Fruit fly (Drosophila melanogaster) Kc167 (cell line): ENCODE results near the gene CG8765.

Experiments used
- Myc ChIP-seq: fragments of >200 bp; optimal IDR thresholded peaks from 2 replicates; lab custom pipeline; 2017; ENCODE audit warnings: missing external identifiers
- Sin3A ChIP-seq: fragments of >200 bp; optimal IDR thresholded peaks from 2 replicates; lab custom pipeline; 2018; ENCODE audit warnings: missing external identifiers
- h ChIP-seq: fragments of >200 bp; optimal IDR thresholded peaks from 3 replicates; lab custom pipeline; 2018; ENCODE audit warnings: missing external identifiers
- insv ChIP-seq: fragments of >200 bp; optimal IDR thresholded peaks from 3 replicates; lab custom pipeline; 2018; ENCODE audit warnings: missing external identifiers
- psq ChIP-seq: fragments of >200 bp; optimal IDR thresholded peaks from 2 replicates; lab custom pipeline; 2017; ENCODE audit warnings: missing external identifiers
- ttk ChIP-seq: sonication (Bioruptor generic); optimal IDR thresholded peaks from 2 replicates; lab custom pipeline; 2017; ENCODE audit warnings: missing external identifiers

Gene CG8765

DNA sequence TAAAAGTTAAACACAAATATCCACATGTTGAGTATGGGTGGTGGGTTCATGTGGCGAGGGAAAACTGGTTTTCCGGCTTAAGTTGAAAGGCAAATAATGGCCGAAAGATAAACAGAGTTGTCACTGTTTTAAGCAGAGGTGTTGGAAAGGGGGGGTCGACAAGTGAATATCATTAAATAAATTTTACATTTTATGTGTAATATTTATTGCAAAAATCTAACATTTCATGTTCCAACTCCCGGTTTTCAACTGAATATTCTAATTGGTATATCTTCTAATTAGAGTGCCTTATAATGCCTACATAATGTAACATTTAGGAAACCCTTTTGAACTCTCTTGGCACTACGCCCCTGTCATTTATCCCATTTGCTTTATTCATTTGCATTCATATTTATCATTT, 31.2 kb downstream of the CG8765 start:
- TF ChIP-seq psq (lab: Kevin White, UChicago), result no peak
- TF ChIP-seq insv, result no peak
- TF ChIP-seq ttk (lab: Kevin White, UChicago), result no peak
- TF ChIP-seq h (lab: Kevin White, UChicago), result no peak
- no peak for TF ChIP-seq Myc (lab: Kevin White, UChicago)
- TF ChIP-seq Sin3A (lab: Kevin White, UChicago), result no peak

DNA sequence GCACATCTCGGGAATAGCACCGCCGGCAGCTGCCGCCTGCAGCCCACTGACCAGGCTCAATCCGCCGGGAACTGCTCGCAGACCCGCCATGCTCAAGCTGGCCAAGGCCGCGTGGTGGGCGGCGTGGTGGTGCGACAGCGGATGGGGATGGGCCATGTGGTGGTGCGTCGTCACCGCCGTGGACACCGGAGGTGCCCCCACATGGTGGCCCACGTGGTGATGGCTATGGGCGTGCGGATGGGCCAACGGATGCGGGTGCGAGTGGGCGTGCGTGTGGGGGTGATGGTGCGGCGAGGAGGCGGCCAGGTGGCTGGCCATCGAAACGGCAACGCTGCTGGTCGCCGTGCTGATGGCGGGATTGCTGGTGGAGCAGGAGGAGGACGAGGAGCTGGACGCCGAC, 33.7 kb downstream of the CG8765 start:
- TF ChIP-seq Sin3A (lab: Kevin White, UChicago), result no peak
- no peak for TF ChIP-seq psq (lab: Kevin White, UChicago)

DNA sequence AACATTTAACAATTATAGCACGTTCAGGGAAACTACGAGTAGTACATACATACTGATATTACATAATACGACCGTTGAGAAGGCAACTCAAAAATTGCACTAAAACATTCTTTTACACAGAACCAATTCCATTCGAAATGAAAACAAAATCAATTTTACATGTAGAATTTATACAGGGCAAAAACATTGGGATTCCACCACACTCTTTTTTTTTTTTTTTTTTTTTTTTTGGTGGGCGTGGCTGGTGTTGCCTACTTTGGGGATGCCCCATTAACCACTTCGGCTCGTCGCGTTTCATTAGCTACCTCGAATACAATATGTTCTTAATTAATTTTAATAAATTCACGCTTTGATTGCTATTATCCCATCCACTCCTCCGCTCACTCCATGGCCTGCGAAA, 36.6 kb downstream of the CG8765 start:
- TF ChIP-seq psq (lab: Kevin White, UChicago) (no peak), h (lab: Kevin White, UChicago) (no peak), ttk (lab: Kevin White, UChicago) (no peak), Myc (lab: Kevin White, UChicago) (no peak), Sin3A (lab: Kevin White, UChicago) (no peak), insv (no peak)

- TF ChIP-seq h (lab: Kevin White, UChicago) (no peak), Sin3A (lab: Kevin White, UChicago) (no peak), psq (lab: Kevin White, UChicago) (no peak), insv (no peak), ttk (lab: Kevin White, UChicago) (no peak), Myc (lab: Kevin White, UChicago) (no peak)
Observed at dm6 chr3L:19650121-19650520, 37.0 kb downstream of the CG8765 start.

- TF ChIP-seq Sin3A (lab: Kevin White, UChicago) (no peak), h (lab: Kevin White, UChicago) (no peak), insv (no peak), ttk (lab: Kevin White, UChicago) (no peak), psq (lab: Kevin White, UChicago) (no peak)
Observed at dm6 chr3L:19649374-19649948, 37.7 kb downstream of the CG8765 start, which contains the start of gene Oat. TSS of gene Oat (minus strand) at chr3L:19649851.

DNA sequence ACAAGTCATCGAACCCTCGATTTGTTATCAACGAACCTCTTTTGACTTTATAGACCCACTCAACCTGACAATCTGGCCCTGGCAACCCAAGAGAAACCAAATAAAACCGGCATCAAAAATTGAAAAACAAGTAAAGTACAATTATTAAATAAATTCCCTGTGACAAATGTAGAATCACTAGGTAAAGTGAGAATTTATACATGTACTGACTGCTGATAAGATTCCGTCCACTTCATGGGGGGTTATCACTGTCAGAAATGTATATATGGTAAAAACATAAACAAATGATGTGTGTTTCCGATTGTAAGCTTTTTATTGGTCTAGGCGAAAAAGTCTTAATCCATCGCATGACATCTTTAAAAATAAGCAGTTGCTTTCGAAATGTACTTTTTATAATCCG, 38.5 kb downstream of the CG8765 start:
- TF ChIP-seq ttk (lab: Kevin White, UChicago) (no peak), psq (lab: Kevin White, UChicago) (no peak)

- TF ChIP-seq h (lab: Kevin White, UChicago) (no peak), Myc (lab: Kevin White, UChicago) (no peak), insv (no peak), ttk (lab: Kevin White, UChicago) (no peak), Sin3A (lab: Kevin White, UChicago) (no peak), psq (lab: Kevin White, UChicago) (no peak)
Observed at dm6 chr3L:19646292-19646691, 40.9 kb downstream of the CG8765 start.

dm6 chr3L:19642448-19643020, 44.6 kb downstream of the CG8765 start, which contains the start of gene Rnf146:
TSS of gene Rnf146 (minus strand) at chr3L:19642816.
- TF ChIP-seq insv, result no peak
- no peak for TF ChIP-seq Sin3A (lab: Kevin White, UChicago)
- no peak for TF ChIP-seq Myc (lab: Kevin White, UChicago)
- TF ChIP-seq ttk (lab: Kevin White, UChicago), result no peak
- no peak for TF ChIP-seq h (lab: Kevin White, UChicago)
- no peak for TF ChIP-seq psq (lab: Kevin White, UChicago)

DNA sequence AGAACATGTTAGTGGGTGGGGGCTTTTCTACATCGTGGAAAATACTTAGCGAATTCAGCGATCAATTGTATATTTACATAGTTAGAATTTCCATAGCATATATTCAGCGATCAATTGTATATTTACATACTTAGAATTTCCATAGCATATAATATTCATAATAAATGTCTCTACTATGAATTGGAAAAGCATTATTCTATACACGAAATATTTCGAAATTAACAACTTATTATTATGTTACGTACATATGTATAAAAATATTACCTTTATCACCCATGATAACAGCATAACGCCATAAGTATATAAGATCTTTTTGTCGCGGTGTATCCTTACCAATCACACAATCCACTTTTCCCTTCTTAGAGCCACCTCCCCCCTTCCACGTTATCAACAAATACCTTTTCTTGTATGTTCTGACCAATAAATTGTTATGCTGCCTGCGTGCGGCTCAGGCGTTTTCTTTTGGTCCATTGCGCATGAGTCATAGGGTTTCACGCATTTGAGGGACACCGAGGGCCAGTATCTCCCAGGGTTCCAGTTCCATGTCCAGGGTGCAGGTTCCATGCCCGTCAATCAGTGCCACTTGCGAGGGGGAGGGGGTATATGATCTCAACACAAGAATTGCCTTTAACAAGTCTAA, 50.2 kb downstream of the CG8765 start:
- TF ChIP-seq insv, result no peak
- no peak for TF ChIP-seq Myc (lab: Kevin White, UChicago)
- TF ChIP-seq ttk (lab: Kevin White, UChicago), result no peak
- TF ChIP-seq h (lab: Kevin White, UChicago), result no peak
- no peak for TF ChIP-seq Sin3A (lab: Kevin White, UChicago)
- no peak for TF ChIP-seq psq (lab: Kevin White, UChicago)

DNA sequence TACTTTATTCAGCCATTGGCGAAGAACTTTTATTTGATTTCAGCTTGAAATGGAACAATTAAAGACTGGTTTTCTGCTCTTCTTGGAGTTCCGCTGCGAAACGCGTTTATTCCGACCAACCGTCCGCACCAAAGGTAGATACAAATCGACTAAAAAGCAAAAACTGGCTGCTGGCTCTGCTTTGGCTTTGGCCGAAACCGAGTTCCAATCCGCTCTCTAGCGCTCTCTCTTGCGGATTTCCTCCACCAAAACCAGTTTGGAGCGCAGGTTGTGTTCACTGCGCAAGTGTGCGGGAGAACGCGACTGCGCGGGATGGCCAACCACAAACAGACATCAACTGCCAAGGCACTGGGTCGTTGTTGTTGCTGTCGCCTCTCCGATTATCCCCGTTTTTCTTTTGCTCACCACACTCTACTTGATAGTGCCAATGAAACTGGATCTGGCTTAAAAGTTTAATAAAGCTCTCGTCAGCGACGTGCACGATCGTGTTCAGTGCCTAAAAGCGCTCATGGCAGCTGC, 51.6 kb downstream of the CG8765 start, which contains the start of gene wnd:
wnd (minus strand) TSS at position 306 of the 519 bp plus-strand sequence.
- no peak for TF ChIP-seq h (lab: Kevin White, UChicago)
- TF ChIP-seq insv, result no peak
- no peak for TF ChIP-seq Sin3A (lab: Kevin White, UChicago)
- TF ChIP-seq ttk (lab: Kevin White, UChicago), result no peak
- TF ChIP-seq Myc (lab: Kevin White, UChicago), result no peak
- TF ChIP-seq psq (lab: Kevin White, UChicago), result no peak

dm6 chr3L:19634788-19635448, 52.2 kb downstream of the CG8765 start:
- no peak for TF ChIP-seq Sin3A (lab: Kevin White, UChicago)
- TF ChIP-seq insv, result no peak
- TF ChIP-seq ttk (lab: Kevin White, UChicago), result no peak
- no peak for TF ChIP-seq h (lab: Kevin White, UChicago)
- no peak for TF ChIP-seq psq (lab: Kevin White, UChicago)
